Worm (Caenorhabditis elegans) whole organism, L3 larva: Measurements from ENCODE around the gene C50F4.10.

Experiments
- ZK546.5 ChIP-seq: sonication (generic microtip); optimal IDR thresholded peaks from 2 replicates; lab custom pipeline; 2017; ENCODE audit warnings: missing biosample characterization, missing genetic modification characterization
- ama-1 ChIP-seq: fragments of 150-350 bp; optimal IDR thresholded peaks from 2 replicates; lab custom pipeline; 2018
- ceh-16 ChIP-seq: sonication (generic microtip); optimal IDR thresholded peaks from 2 replicates; lab custom pipeline; 2017; ENCODE audit warnings: missing biosample characterization, missing genetic modification characterization
- ceh-28 ChIP-seq: fragments of 150-350 bp; optimal IDR thresholded peaks from 2 replicates; lab custom pipeline; 2014; ENCODE audit warnings: missing biosample characterization, missing genetic modification reagents, missing genetic modification characterization
- ceh-82 ChIP-seq: fragments of 150-350 bp; optimal IDR thresholded peaks from 2 replicates; lab custom pipeline; 2014; ENCODE audit warnings: missing biosample characterization, missing genetic modification characterization
- daf-12 ChIP-seq: fragments of 150-350 bp; optimal IDR thresholded peaks from 2 replicates; lab custom pipeline; 2014; ENCODE audit warnings: missing biosample characterization, missing genetic modification reagents, missing genetic modification characterization
- egl-27 ChIP-seq: sonication (generic microtip); optimal IDR thresholded peaks from 4 replicates; lab custom pipeline; 2017; ENCODE audit warnings: missing biosample characterization, missing genetic modification reagents, missing genetic modification characterization
- egl-5 ChIP-seq: fragments of 150-350 bp; optimal IDR thresholded peaks from 2 replicates; lab custom pipeline; 2017; ENCODE audit warnings: missing biosample characterization, missing genetic modification reagents, missing genetic modification characterization, inconsistent platforms
- elt-2 ChIP-seq: sonication (generic microtip); optimal IDR thresholded peaks from 2 replicates; lab custom pipeline; 2016; ENCODE audit warnings: missing genetic modification reagents, mild to moderate bottlenecking, missing genetic modification characterization, missing compliant biosample characterization
- elt-3 ChIP-seq, 3 experiments: fragments of 150-350 bp in 1 of 3; sonication (generic microtip) in 2 of 3; optimal IDR thresholded peaks; 2 replicates in 2 of 3; 4 replicates in 1 of 3; lab custom pipeline; 2014 to 2017; ENCODE audit warnings: missing biosample characterization in 3 of 3, missing genetic modification characterization in 3 of 3
- eor-1 ChIP-seq, 2 experiments: fragments of 150-350 bp; optimal IDR thresholded peaks; 2 replicates each; lab custom pipeline; 2014 to 2018; ENCODE audit warnings: missing biosample characterization in 2 of 2, missing genetic modification characterization in 2 of 2
- fkh-10 ChIP-seq: sonication (generic microtip); optimal IDR thresholded peaks from 2 replicates; lab custom pipeline; 2017; ENCODE audit warnings: missing biosample characterization, missing genetic modification reagents, missing genetic modification characterization
- fos-1 ChIP-seq: fragments of 150-350 bp; optimal IDR thresholded peaks from 2 replicates; lab custom pipeline; 2014; ENCODE audit warnings: missing biosample characterization, missing genetic modification characterization
- hmg-11 ChIP-seq: sonication (generic microtip); optimal IDR thresholded peaks from 2 replicates; lab custom pipeline; 2016; ENCODE audit warnings: missing genetic modification characterization, missing compliant biosample characterization
- jun-1 ChIP-seq: fragments of 150-350 bp; optimal IDR thresholded peaks from 2 replicates; lab custom pipeline; 2014; ENCODE audit warnings: missing biosample characterization, missing genetic modification reagents, missing genetic modification characterization
- lin-15B ChIP-seq: fragments of 150-350 bp; optimal IDR thresholded peaks from 2 replicates; lab custom pipeline; 2014; ENCODE audit warnings: missing biosample characterization, missing genetic modification characterization
- lin-39 ChIP-seq: fragments of 150-350 bp; optimal IDR thresholded peaks from 2 replicates; lab custom pipeline; 2018; ENCODE audit warnings: missing biosample characterization, missing genetic modification reagents, missing genetic modification characterization
- lsy-12 ChIP-seq: sonication (generic microtip); optimal IDR thresholded peaks from 2 replicates; lab custom pipeline; 2016; ENCODE audit warnings: mild to moderate bottlenecking, missing genetic modification characterization, missing compliant biosample characterization
- mml-1 ChIP-seq: fragments of 150-350 bp; sonication (generic microtip); optimal IDR thresholded peaks from 3 replicates; lab custom pipeline; 2014; ENCODE audit warnings: missing biosample characterization, missing genetic modification characterization
- nfya-1 ChIP-seq: sonication (generic microtip); optimal IDR thresholded peaks from 2 replicates; lab custom pipeline; 2017; ENCODE audit warnings: missing genetic modification characterization, mild to moderate bottlenecking, missing compliant biosample characterization, antibody characterized with exemption, moderate library complexity; ENCODE audit not compliant: insufficient read depth
- nhr-11 ChIP-seq: fragments of 150-350 bp; optimal IDR thresholded peaks from 2 replicates; lab custom pipeline; 2014; ENCODE audit warnings: missing biosample characterization, missing genetic modification characterization
- nhr-23 ChIP-seq: fragments of 150-350 bp; optimal IDR thresholded peaks from 2 replicates; lab custom pipeline; 2014; ENCODE audit warnings: missing biosample characterization, missing genetic modification reagents, missing genetic modification characterization
- nhr-237 ChIP-seq: fragments of 150-350 bp; optimal IDR thresholded peaks from 2 replicates; lab custom pipeline; 2014; ENCODE audit warnings: missing biosample characterization, missing genetic modification characterization
- nhr-25 ChIP-seq: sonication (generic microtip); optimal IDR thresholded peaks from 2 replicates; lab custom pipeline; 2017; ENCODE audit warnings: missing biosample characterization, missing genetic modification characterization
- nhr-43 ChIP-seq: sonication (generic microtip); optimal IDR thresholded peaks from 2 replicates; lab custom pipeline; 2016; ENCODE audit warnings: mild to moderate bottlenecking, missing genetic modification characterization, missing compliant biosample characterization; ENCODE audit not compliant: poor library complexity, severe bottlenecking
- nhr-76 ChIP-seq: fragments of 150-350 bp; sonication (generic microtip); optimal IDR thresholded peaks from 5 replicates; lab custom pipeline; 2014; ENCODE audit warnings: missing biosample characterization, missing genetic modification characterization
- nhr-77 ChIP-seq: fragments of 150-350 bp; optimal IDR thresholded peaks from 2 replicates; lab custom pipeline; 2014; ENCODE audit warnings: missing biosample characterization, missing genetic modification characterization
- pha-4 ChIP-seq: fragments of 150-350 bp; optimal IDR thresholded peaks from 2 replicates; lab custom pipeline; 2014; ENCODE audit warnings: missing biosample characterization, missing genetic modification reagents, missing genetic modification characterization
- pqm-1 ChIP-seq: fragments of 150-350 bp; optimal IDR thresholded peaks from 2 replicates; lab custom pipeline; 2017; ENCODE audit warnings: missing biosample characterization, missing genetic modification characterization, inconsistent platforms
- sea-2 ChIP-seq: fragments of 150-350 bp; sonication (generic microtip); optimal IDR thresholded peaks from 4 replicates; lab custom pipeline; 2014; ENCODE audit warnings: missing biosample characterization, missing genetic modification reagents, missing genetic modification characterization
- snpc-4 ChIP-seq: fragments of 150-350 bp; optimal IDR thresholded peaks from 2 replicates; lab custom pipeline; 2014; ENCODE audit warnings: missing biosample characterization, missing genetic modification characterization
- tbx-2 ChIP-seq: sonication (generic microtip); optimal IDR thresholded peaks from 2 replicates; lab custom pipeline; 2016; ENCODE audit warnings: mild to moderate bottlenecking, missing genetic modification characterization, missing compliant biosample characterization
- unc-62 ChIP-seq: fragments of 150-350 bp; sonication (generic microtip); optimal IDR thresholded peaks from 4 replicates; lab custom pipeline; 2014; ENCODE audit warnings: missing biosample characterization, missing genetic modification reagents, missing genetic modification characterization
- ztf-11 ChIP-seq: fragments of 150-350 bp; optimal IDR thresholded peaks from 2 replicates; lab custom pipeline; 2014; ENCODE audit warnings: missing biosample characterization, missing genetic modification characterization
- ztf-4 ChIP-seq: fragments of 150-350 bp; optimal IDR thresholded peaks from 2 replicates; lab custom pipeline; 2014; ENCODE audit warnings: missing biosample characterization, missing genetic modification characterization

The C50F4.10 gene

DNA sequence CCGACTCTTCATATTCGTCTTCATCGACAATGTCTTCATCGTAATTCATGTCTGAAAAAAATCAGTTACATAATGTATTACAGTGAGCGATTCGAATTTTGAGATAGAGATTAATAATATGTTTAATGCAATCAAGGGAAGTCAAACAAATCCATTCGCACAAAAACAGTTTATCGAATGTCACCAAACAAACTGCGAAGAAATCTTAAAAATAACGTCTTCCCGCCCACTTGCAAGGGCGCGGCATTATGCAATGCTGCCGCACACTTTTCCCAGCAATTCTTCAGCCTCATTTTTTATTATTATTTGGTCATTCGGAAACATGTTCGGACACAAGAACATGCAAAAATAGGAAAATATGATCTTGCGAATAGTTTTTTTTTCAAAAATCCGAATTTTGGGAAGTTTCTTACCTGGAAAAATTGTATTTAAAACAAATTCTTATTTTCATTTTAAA, 12.8 kb upstream of the C50F4.10 start, which contains the start of gene mdf-1:
Gene mdf-1, minus strand, starts transcription at position 51 of the 457 bp plus-strand sequence.
- peak; percentile 41 for TF ChIP-seq ama-1 (lab: Kevin White, UChicago)
- TF ChIP-seq nhr-76 (tag; lab: Kevin White, UChicago): no peak
- TF ChIP-seq lsy-12: peak; percentile 51
- no peak for TF ChIP-seq nhr-11 (tag; lab: Kevin White, UChicago)
- peak; percentile 75 for TF ChIP-seq nhr-25 (tag; lab: Kevin White, UChicago)
- TF ChIP-seq snpc-4 (tag; lab: Kevin White, UChicago): peak; percentile 36
- TF ChIP-seq pqm-1: peak; percentile 58
- peak; percentile 15 for TF ChIP-seq ztf-4 (tag; lab: Kevin White, UChicago)
- no peak for TF ChIP-seq ceh-16 (tag; lab: Kevin White, UChicago)
- peak; percentile 82 for TF ChIP-seq nfya-1 (tag; lab: Kevin White, UChicago)
- peak; percentile 47 for TF ChIP-seq nhr-43 (tag; lab: Kevin White, UChicago)
- peak; percentile 73 for TF ChIP-seq lin-15B (tag; lab: Kevin White, UChicago)
- TF ChIP-seq ceh-28 (tag; lab: Kevin White, UChicago): peak; percentile 15
- no peak for TF ChIP-seq mml-1 (tag; lab: Kevin White, UChicago)
- TF ChIP-seq lin-39 (tag; lab: Kevin White, UChicago): peak; percentile 63
- TF ChIP-seq egl-5 (tag; lab: Kevin White, UChicago): peak; percentile 17
- TF ChIP-seq nhr-23 (tag; lab: Kevin White, UChicago): peak; percentile 85
- TF ChIP-seq elt-2 (tag; lab: Kevin White, UChicago): peak; percentile 47
- peak; percentile 55 for TF ChIP-seq pha-4 (tag; lab: Kevin White, UChicago)
- no peak for TF ChIP-seq ztf-11 (tag; lab: Kevin White, UChicago)
- peak; percentile 85 for TF ChIP-seq hmg-11 (tag; lab: Kevin White, UChicago)
- no peak for TF ChIP-seq daf-12 (tag; lab: Kevin White, UChicago)
- peak; percentile 14 for TF ChIP-seq tbx-2 (tag; lab: Kevin White, UChicago)
- TF ChIP-seq eor-1 (tag; optimal IDR thresholded peaks at IDR 0.05; lab: Kevin White, UChicago): no peak
- peak; percentile 12 for TF ChIP-seq unc-62 (GFP tag; lab: Kevin White, UChicago)

DNA sequence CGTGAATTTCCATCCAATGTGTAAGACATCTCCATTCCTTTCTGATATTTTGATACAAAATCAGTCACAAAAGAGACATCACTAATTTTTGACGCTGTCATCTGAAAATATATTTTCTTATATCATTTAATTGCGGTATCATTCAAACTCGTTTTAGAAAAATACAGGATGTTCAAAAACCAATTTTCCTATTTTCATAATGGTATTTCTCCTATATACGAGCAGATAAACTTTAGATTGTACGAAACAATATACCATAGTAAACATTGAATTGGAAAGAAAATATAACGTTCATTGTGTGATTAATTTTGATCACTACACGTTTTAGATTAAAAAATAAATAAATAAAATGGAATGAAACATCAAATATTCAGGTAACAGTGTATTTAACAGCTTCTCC, 10.1 kb upstream of the C50F4.10 start, which contains the start of gene C50F4.16:
Gene C50F4.16, minus strand, starts transcription at position 101 of the 400 bp plus-strand sequence.
- TF ChIP-seq jun-1 (no peak), hmg-11 (tag; lab: Kevin White, UChicago) (no peak), fos-1 (tag; lab: Kevin White, UChicago) (no peak), unc-62 (GFP tag; lab: Kevin White, UChicago) (no peak), ceh-82 (tag; lab: Kevin White, UChicago) (no peak), ama-1 (lab: Kevin White, UChicago) (no peak), egl-5 (tag; lab: Kevin White, UChicago) (no peak), egl-27 (no peak), snpc-4 (tag; lab: Kevin White, UChicago) (no peak), ztf-4 (tag; lab: Kevin White, UChicago) (no peak), nhr-77 (no peak), ceh-16 (tag; lab: Kevin White, UChicago) (no peak), sea-2 (GFP tag; lab: Kevin White, UChicago) (no peak), nhr-237 (no peak)

DNA sequence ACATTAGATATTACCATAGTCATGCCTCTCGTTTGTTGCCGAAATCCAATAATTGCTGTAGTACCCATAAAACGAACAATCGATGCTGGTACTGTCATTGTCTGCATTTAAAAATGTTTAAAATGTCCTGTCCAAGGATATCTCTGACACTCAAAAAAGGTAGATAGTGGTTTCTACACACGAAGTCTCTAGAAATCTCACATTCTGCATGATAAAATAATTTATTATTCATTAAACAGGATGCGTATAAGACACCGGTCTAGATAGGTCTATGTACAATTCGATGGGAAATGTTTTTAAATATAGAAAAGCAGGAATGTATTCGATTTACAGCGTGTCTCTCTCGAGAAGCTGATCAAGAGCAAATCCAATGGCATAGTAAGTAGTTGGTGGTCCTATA, 8.3 kb upstream of the C50F4.10 start, which contains the start of gene C50F4.12:
Gene C50F4.12, minus strand, starts transcription at position 101 of the 400 bp plus-strand sequence.
- no peak for TF ChIP-seq fkh-10
- no peak for TF ChIP-seq sea-2 (GFP tag; lab: Kevin White, UChicago)
- no peak for TF ChIP-seq elt-3 (tag; optimal IDR thresholded peaks at IDR 0.05; lab: Kevin White, UChicago)
- TF ChIP-seq unc-62 (GFP tag; lab: Kevin White, UChicago): no peak
- TF ChIP-seq ZK546.5 (tag; lab: Kevin White, UChicago): no peak

DNA sequence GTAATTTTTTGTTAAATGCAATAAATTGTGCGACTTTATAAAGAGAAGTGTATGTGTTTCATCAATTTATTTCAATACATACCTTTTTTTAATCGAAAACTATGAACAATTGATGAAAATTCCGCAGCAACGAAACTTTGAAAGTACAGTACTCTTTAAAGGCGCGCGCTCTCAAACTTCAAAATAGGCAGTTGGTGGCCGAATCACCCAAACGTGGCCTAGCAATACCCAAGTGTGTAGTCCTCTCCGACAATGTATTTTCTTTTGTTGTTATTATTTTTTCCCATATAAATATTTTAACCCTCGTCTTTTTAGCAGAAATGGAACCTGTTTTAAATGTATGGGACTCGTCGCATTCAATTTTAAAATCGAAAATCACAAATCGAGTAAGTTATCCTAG, 5.1 kb upstream of the C50F4.10 start, which contains the start of gene C50F4.4:
Gene C50F4.4, plus strand, starts transcription at position 267 of the 400 bp plus-strand sequence.
- TF ChIP-seq lin-39 (tag; lab: Kevin White, UChicago): no peak
- peak; percentile 6 for TF ChIP-seq elt-2 (tag; lab: Kevin White, UChicago)
- no peak for TF ChIP-seq nhr-237
- TF ChIP-seq snpc-4 (tag; lab: Kevin White, UChicago): peak; percentile 49
- TF ChIP-seq lin-15B (tag; lab: Kevin White, UChicago): peak; percentile 28
- TF ChIP-seq nhr-43 (tag; lab: Kevin White, UChicago): peak; percentile 30
